Worm (Caenorhabditis elegans) whole organism, L4 larva: Measurements from ENCODE around the gene nst-1.

Source experiments
- F26F4.8 ChIP-seq: fragments of 200-800 bp; sonication (Bioruptor generic); conservative IDR thresholded peaks from 2 replicates; pipeline ENCODE4 v1.3.6; 2022; ENCODE audit warnings: missing genetic modification characterization, missing compliant biosample characterization
- F49E8.2 ChIP-seq: sonication (generic microtip); optimal IDR thresholded peaks from 2 replicates; lab custom pipeline; 2016; ENCODE audit warnings: missing compliant biosample characterization, mild to moderate bottlenecking, missing genetic modification characterization, borderline replicate concordance
- R02D3.7 ChIP-seq: fragments of 150-350 bp; sonication (generic microtip); optimal IDR thresholded peaks from 3 replicates; lab custom pipeline; 2014; ENCODE audit warnings: missing biosample characterization, missing genetic modification characterization
- Y105C5A.15 ChIP-seq: fragments of 200-800 bp; sonication (Bioruptor generic); IDR thresholded peaks from 2 replicates; pipeline ENCODE4 v1.3.6; 2022; ENCODE audit warnings: missing genetic modification characterization, missing compliant biosample characterization
- Y75B8A.6 ChIP-seq: fragments of 200-800 bp; sonication (Bioruptor generic); IDR thresholded peaks from 2 replicates; pipeline ENCODE4 v1.3.6; 2022; ENCODE audit warnings: missing genetic modification reagents, missing genetic modification characterization, missing compliant biosample characterization
- aly-2 ChIP-seq: sonication (generic microtip); optimal IDR thresholded peaks from 2 replicates; lab custom pipeline; 2018; ENCODE audit warnings: missing biosample characterization, missing genetic modification characterization
- arid-1 ChIP-seq: fragments of 200-800 bp; sonication (Bioruptor generic); conservative IDR thresholded peaks from 2 replicates; pipeline ENCODE4 v1.3.6; 2022; ENCODE audit warnings: missing genetic modification reagents, missing genetic modification characterization, missing compliant biosample characterization
- ceh-20 ChIP-seq: fragments of 200-800 bp; sonication (Bioruptor generic); IDR thresholded peaks from 2 replicates; pipeline ENCODE4 v1.3.6; 2022; ENCODE audit warnings: missing genetic modification reagents, missing genetic modification characterization, missing compliant biosample characterization
- ceh-28 ChIP-seq: fragments of 150-350 bp; optimal IDR thresholded peaks from 2 replicates; lab custom pipeline; 2014; ENCODE audit warnings: missing biosample characterization, missing genetic modification reagents, missing genetic modification characterization
- ceh-32 ChIP-seq: sonication (generic microtip); optimal IDR thresholded peaks from 2 replicates; lab custom pipeline; 2016; ENCODE audit warnings: mild to moderate bottlenecking, missing genetic modification characterization, missing compliant biosample characterization; ENCODE audit not compliant: poor library complexity
- ceh-44 ChIP-seq: fragments of 200-800 bp; sonication (Bioruptor generic); IDR thresholded peaks from 2 replicates; pipeline ENCODE4 v1.3.6; 2022; ENCODE audit warnings: missing genetic modification reagents, missing genetic modification characterization, missing compliant biosample characterization
- ctbp-1 ChIP-seq: fragments of 200-800 bp; sonication (Bioruptor generic); IDR thresholded peaks from 2 replicates; pipeline ENCODE4 v1.3.6; 2022; ENCODE audit warnings: missing genetic modification reagents, missing genetic modification characterization, missing compliant biosample characterization
- daf-12 ChIP-seq: fragments of 150-350 bp; optimal IDR thresholded peaks from 2 replicates; lab custom pipeline; 2014; ENCODE audit warnings: missing biosample characterization, missing genetic modification reagents, missing genetic modification characterization
- daf-19 ChIP-seq: fragments of 200-800 bp; sonication (Bioruptor generic); conservative IDR thresholded peaks from 2 replicates; pipeline ENCODE4 v1.3.6; 2022; ENCODE audit warnings: missing genetic modification characterization, missing compliant biosample characterization
- dmd-6 ChIP-seq: fragments of 200-800 bp; sonication (Bioruptor generic); IDR thresholded peaks from 2 replicates; pipeline ENCODE4 v1.3.6; 2022; ENCODE audit warnings: missing genetic modification reagents, missing genetic modification characterization, missing compliant biosample characterization
- dpl-1 ChIP-seq: fragments of 150-350 bp; optimal IDR thresholded peaks from 2 replicates; lab custom pipeline; 2014; ENCODE audit warnings: missing biosample characterization, missing genetic modification reagents, missing genetic modification characterization
- dve-1 ChIP-seq: sonication (generic microtip); optimal IDR thresholded peaks from 2 replicates; lab custom pipeline; 2017; ENCODE audit warnings: antibody characterized with exemption, mild to moderate bottlenecking, missing genetic modification characterization, missing compliant biosample characterization; ENCODE audit not compliant: insufficient read depth
- egl-43 ChIP-seq: fragments of 200-800 bp; sonication (Bioruptor generic); IDR thresholded peaks from 2 replicates; pipeline ENCODE4 v1.3.6; 2022; ENCODE audit warnings: missing genetic modification reagents, missing genetic modification characterization, missing compliant biosample characterization
- hlh-11 ChIP-seq: fragments of 200-800 bp; sonication (Bioruptor generic); optimal IDR thresholded peaks from 2 replicates; lab custom pipeline; 2018; ENCODE audit warnings: mild to moderate bottlenecking, missing genetic modification characterization, missing compliant biosample characterization
- hlh-30 ChIP-seq: sonication (generic microtip); optimal IDR thresholded peaks from 2 replicates; lab custom pipeline; 2017; ENCODE audit warnings: antibody characterized with exemption, mild to moderate bottlenecking, missing genetic modification characterization, missing compliant biosample characterization; ENCODE audit not compliant: insufficient read depth
- lin-1 ChIP-seq: fragments of 200-800 bp; sonication (Bioruptor generic); IDR thresholded peaks from 2 replicates; pipeline ENCODE4 v1.3.6; 2022; ENCODE audit warnings: missing genetic modification reagents, missing genetic modification characterization, missing compliant biosample characterization
- lin-29 ChIP-seq: fragments of 200-800 bp; sonication (Bioruptor generic); IDR thresholded peaks from 2 replicates; pipeline ENCODE4 v1.3.6; 2022; ENCODE audit warnings: missing genetic modification reagents, missing genetic modification characterization, missing compliant biosample characterization
- lsy-2 ChIP-seq, 2 experiments: fragments of 150-350 bp in 1 of 2; sonication (generic microtip) in 1 of 2; optimal IDR thresholded peaks; 2 replicates each; lab custom pipeline; 2014 to 2017; ENCODE audit warnings: missing biosample characterization in 2 of 2, missing genetic modification characterization in 2 of 2
- madf-5 ChIP-seq, 2 experiments: fragments of 200-800 bp; sonication (Bioruptor generic); IDR thresholded peaks; 2 replicates each; pipeline ENCODE4 v1.3.6; 2022; ENCODE audit warnings: missing compliant biosample characterization in 2 of 2, missing genetic modification characterization in 2 of 2
- mdl-1 ChIP-seq, 2 experiments: fragments of 150-350 bp in 1 of 2; sonication (generic microtip) in 1 of 2; optimal IDR thresholded peaks; 2 replicates each; lab custom pipeline; 2014 to 2017; ENCODE audit warnings: missing biosample characterization in 2 of 2, missing genetic modification characterization in 2 of 2
- mxl-3 ChIP-seq: fragments of 200-800 bp; sonication (Bioruptor generic); optimal IDR thresholded peaks from 2 replicates; lab custom pipeline; 2018; ENCODE audit warnings: mild to moderate bottlenecking, missing genetic modification characterization, missing compliant biosample characterization
- nhr-10 ChIP-seq: fragments of 150-350 bp; optimal IDR thresholded peaks from 2 replicates; lab custom pipeline; 2014; ENCODE audit warnings: missing biosample characterization, missing genetic modification characterization
- nhr-11 ChIP-seq: fragments of 150-350 bp; optimal IDR thresholded peaks from 2 replicates; lab custom pipeline; 2014; ENCODE audit warnings: missing biosample characterization, missing genetic modification characterization
- nhr-111 ChIP-seq: fragments of 200-800 bp; sonication (Bioruptor generic); optimal IDR thresholded peaks from 2 replicates; lab custom pipeline; 2018; ENCODE audit warnings: mild to moderate bottlenecking, missing genetic modification characterization, missing compliant biosample characterization
- nhr-28 ChIP-seq: fragments of 150-350 bp; optimal IDR thresholded peaks from 2 replicates; lab custom pipeline; 2014; ENCODE audit warnings: missing biosample characterization, missing genetic modification characterization
- nhr-41 ChIP-seq: fragments of 200-800 bp; sonication (Bioruptor generic); IDR thresholded peaks from 2 replicates; pipeline ENCODE4 v1.3.6; 2022; ENCODE audit warnings: missing genetic modification reagents, missing genetic modification characterization, missing compliant biosample characterization
- nhr-77 ChIP-seq: fragments of 150-350 bp; optimal IDR thresholded peaks from 2 replicates; lab custom pipeline; 2014; ENCODE audit warnings: missing biosample characterization, missing genetic modification characterization
- pqm-1 ChIP-seq: sonication (generic microtip); optimal IDR thresholded peaks from 2 replicates; lab custom pipeline; 2017; ENCODE audit warnings: missing biosample characterization, missing genetic modification characterization
- saeg-2 ChIP-seq: fragments of 200-800 bp; sonication (Bioruptor generic); IDR thresholded peaks from 2 replicates; pipeline ENCODE4 v1.3.6; 2022; ENCODE audit warnings: missing genetic modification reagents, missing genetic modification characterization, missing compliant biosample characterization
- sdz-12 ChIP-seq: fragments of 200-800 bp; sonication (Bioruptor generic); optimal IDR thresholded peaks from 2 replicates; lab custom pipeline; 2018; ENCODE audit warnings: mild to moderate bottlenecking, missing genetic modification characterization, missing compliant biosample characterization
- skn-1 ChIP-seq: fragments of 150-350 bp; optimal IDR thresholded peaks from 2 replicates; lab custom pipeline; 2014; ENCODE audit warnings: missing biosample characterization, missing genetic modification characterization
- spr-1 ChIP-seq: sonication (generic microtip); optimal IDR thresholded peaks from 2 replicates; lab custom pipeline; 2016; ENCODE audit warnings: mild to moderate bottlenecking, missing genetic modification characterization, missing compliant biosample characterization
- spr-3 ChIP-seq: fragments of 200-800 bp; sonication (Bioruptor generic); optimal IDR thresholded peaks from 2 replicates; lab custom pipeline; 2018; ENCODE audit warnings: mild to moderate bottlenecking, missing genetic modification characterization, missing compliant biosample characterization
- tra-1 ChIP-seq: fragments of 200-800 bp; sonication (Bioruptor generic); IDR thresholded peaks from 2 replicates; pipeline ENCODE4 v1.3.6; 2022; ENCODE audit warnings: missing genetic modification reagents, missing genetic modification characterization, missing compliant biosample characterization
- unc-130 ChIP-seq: sonication (generic microtip); optimal IDR thresholded peaks from 2 replicates; lab custom pipeline; 2016; ENCODE audit warnings: missing genetic modification reagents, missing genetic modification characterization, missing compliant biosample characterization
- unc-39 ChIP-seq: sonication (generic microtip); optimal IDR thresholded peaks from 2 replicates; lab custom pipeline; 2017; ENCODE audit warnings: missing biosample characterization, missing genetic modification characterization
- zfp-3 ChIP-seq: fragments of 200-800 bp; sonication (Bioruptor generic); conservative IDR thresholded peaks from 2 replicates; pipeline ENCODE4 v1.3.6; 2022; ENCODE audit warnings: missing genetic modification reagents, missing genetic modification characterization, missing compliant biosample characterization
- ztf-11 ChIP-seq: fragments of 150-350 bp; optimal IDR thresholded peaks from 2 replicates; lab custom pipeline; 2014; ENCODE audit warnings: missing biosample characterization, missing genetic modification characterization
- ztf-7 ChIP-seq: fragments of 150-350 bp; optimal IDR thresholded peaks from 2 replicates; lab custom pipeline; 2014; ENCODE audit warnings: missing biosample characterization, missing genetic modification characterization

The nst-1 gene

DNA sequence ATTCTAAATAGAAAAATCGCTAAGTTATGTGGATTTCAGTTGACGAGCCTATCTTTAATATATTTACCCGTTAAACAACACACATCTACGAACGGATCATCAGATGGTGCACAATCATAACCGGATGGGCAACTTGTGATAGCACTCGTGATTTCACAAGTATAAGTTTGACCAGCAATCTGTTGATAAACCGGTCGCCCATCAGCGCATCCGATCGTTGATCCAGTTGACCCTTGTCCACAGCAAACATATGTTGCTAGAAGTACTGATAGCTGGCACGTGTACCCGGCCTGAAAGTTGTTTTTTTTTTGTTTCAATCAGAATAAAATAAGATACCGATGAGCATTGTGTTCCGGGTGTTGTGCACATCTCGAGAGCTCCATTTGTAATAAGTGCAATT lies 15.3 kb downstream of the nst-1 start (continued):
- TF ChIP-seq nhr-111 (no peak), lsy-2 (tag; optimal IDR thresholded peaks at IDR 0.05; lab: Kevin White, UChicago) (no peak), arid-1 (GFP tag; lab: Robert Waterston, UW) (no peak), dpl-1 (no peak), ceh-44 (GFP tag; lab: Robert Waterston, UW) (no peak), hlh-30 (tag; lab: Kevin White, UChicago) (peak; percentile 17), R02D3.7 (no peak), ceh-32 (tag; lab: Kevin White, UChicago) (no peak), dve-1 (tag; lab: Kevin White, UChicago) (no peak), daf-12 (tag; lab: Kevin White, UChicago) (no peak)

DNA sequence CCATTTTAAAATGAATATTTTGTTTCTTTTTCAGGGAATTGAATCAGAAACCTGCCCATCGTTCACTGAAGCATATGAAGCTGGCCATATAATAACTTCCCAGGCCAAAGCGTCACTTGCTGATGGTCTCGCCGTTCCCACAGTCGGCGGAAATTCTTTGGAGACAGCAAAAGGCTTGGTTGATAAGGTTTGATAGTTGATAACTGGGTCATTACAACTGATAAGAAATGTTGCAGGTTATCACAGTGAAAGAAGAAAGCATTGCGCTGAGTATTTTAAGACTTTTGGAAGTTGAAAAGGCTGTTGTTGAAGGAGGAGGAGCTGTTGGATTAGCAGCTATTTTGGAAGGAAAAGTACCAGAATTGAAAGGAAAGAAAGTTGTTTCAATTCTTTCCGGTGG lies 16.4 kb downstream of the nst-1 start:
- TF ChIP-seq mdl-1 (tag; optimal IDR thresholded peaks at IDR 0.05; lab: Kevin White, UChicago) (no peak), ctbp-1 (GFP tag; lab: Robert Waterston, UW) (no peak), ceh-44 (GFP tag; lab: Robert Waterston, UW) (no peak), Y75B8A.6 (GFP tag; lab: Robert Waterston, UW) (no peak), skn-1 (tag; lab: Kevin White, UChicago) (no peak), saeg-2 (GFP tag; lab: Robert Waterston, UW) (no peak), unc-130 (no peak), egl-43 (no peak), tra-1 (GFP tag; lab: Robert Waterston, UW) (no peak), madf-5 (GFP tag; IDR thresholded peaks at IDR 0.05; lab: Robert Waterston, UW) (no peak), nhr-77 (no peak), ceh-28 (tag; lab: Kevin White, UChicago) (no peak), nhr-41 (peak; percentile 87; the same call in 1 of the 2 replicates), sdz-12 (no peak), zfp-3 (no peak), pqm-1 (tag; lab: Kevin White, UChicago) (peak; percentile 89), nhr-11 (tag; lab: Kevin White, UChicago) (no peak), lin-29 (no peak), F49E8.2 (tag; lab: Kevin White, UChicago) (no peak), nhr-28 (tag; lab: Kevin White, UChicago) (peak; percentile 56), ceh-20 (GFP tag; lab: Robert Waterston, UW) (no peak), lin-1 (GFP tag; lab: Robert Waterston, UW) (peak; percentile 18; the same call in 1 of the 2 replicates), spr-1 (tag; lab: Kevin White, UChicago) (no peak), daf-19 (GFP tag; lab: Robert Waterston, UW) (no peak), spr-3 (no peak), Y105C5A.15 (GFP tag; lab: Robert Waterston, UW) (no peak), unc-39 (tag; lab: Kevin White, UChicago) (no peak), nhr-10 (tag; lab: Kevin White, UChicago) (no peak), ztf-11 (tag; lab: Kevin White, UChicago) (no peak), ztf-7 (no peak), F26F4.8 (no peak), hlh-11 (tag; lab: Kevin White, UChicago) (peak; percentile 35), aly-2 (tag; lab: Kevin White, UChicago) (no peak), mxl-3 (GFP tag; lab: Kevin White, UChicago) (peak; percentile 38), dmd-6 (peak; percentile 79), dve-1 (tag; lab: Kevin White, UChicago) (no peak)
